Worm (Caenorhabditis elegans) whole organism, L2 larva: ENCODE results near the gene nhr-28.

ENCODE experiments used
- C34F6.9 ChIP-seq: fragments of 150-350 bp; optimal IDR thresholded peaks from 2 replicates; lab custom pipeline; 2014; ENCODE audit warnings: missing biosample characterization, missing genetic modification characterization
- F13H6.1 ChIP-seq: sonication (generic microtip); optimal IDR thresholded peaks from 2 replicates; lab custom pipeline; 2016; ENCODE audit warnings: missing genetic modification characterization, missing compliant biosample characterization
- R02D3.7 ChIP-seq: fragments of 150-350 bp; optimal IDR thresholded peaks from 2 replicates; lab custom pipeline; 2014; ENCODE audit warnings: missing biosample characterization, missing genetic modification characterization
- Y55F3AM.14 ChIP-seq: fragments of 200-800 bp; sonication (Bioruptor generic); optimal IDR thresholded peaks from 2 replicates; lab custom pipeline; 2018; ENCODE audit warnings: mild to moderate bottlenecking, missing genetic modification characterization, missing compliant biosample characterization
- ZK546.5 ChIP-seq: sonication (generic microtip); optimal IDR thresholded peaks from 2 replicates; lab custom pipeline; 2017; ENCODE audit warnings: missing biosample characterization, missing genetic modification characterization
- alr-1 ChIP-seq: fragments of 150-350 bp; optimal IDR thresholded peaks from 2 replicates; lab custom pipeline; 2014; ENCODE audit warnings: missing biosample characterization, missing genetic modification characterization
- aly-2 ChIP-seq: fragments of 150-350 bp; optimal IDR thresholded peaks from 2 replicates; lab custom pipeline; 2014; ENCODE audit warnings: missing biosample characterization, missing genetic modification characterization
- ama-1 ChIP-seq: fragments of 150-350 bp; optimal IDR thresholded peaks from 2 replicates; lab custom pipeline; 2018; ENCODE audit warnings: inconsistent platforms
- blmp-1 ChIP-seq: sonication (generic microtip); optimal IDR thresholded peaks from 2 replicates; lab custom pipeline; 2017; ENCODE audit warnings: missing genetic modification characterization, mild to moderate bottlenecking, missing compliant biosample characterization, antibody characterized with exemption, moderate library complexity; ENCODE audit not compliant: insufficient read depth
- ceh-16 ChIP-seq: fragments of 150-350 bp; optimal IDR thresholded peaks from 2 replicates; lab custom pipeline; 2014; ENCODE audit warnings: missing biosample characterization, missing genetic modification characterization
- ceh-82 ChIP-seq: fragments of 150-350 bp; optimal IDR thresholded peaks from 2 replicates; lab custom pipeline; 2014; ENCODE audit warnings: missing biosample characterization, missing genetic modification characterization
- dmd-4 ChIP-seq: sonication (generic microtip); optimal IDR thresholded peaks from 2 replicates; lab custom pipeline; 2017; ENCODE audit warnings: missing biosample characterization, missing genetic modification characterization
- egl-27 ChIP-seq: sonication (generic microtip); optimal IDR thresholded peaks from 3 replicates; lab custom pipeline; 2017; ENCODE audit warnings: missing biosample characterization, missing genetic modification reagents, missing genetic modification characterization
- elt-1 ChIP-seq: fragments of 150-350 bp; optimal IDR thresholded peaks from 2 replicates; lab custom pipeline; 2014; ENCODE audit warnings: missing biosample characterization, missing genetic modification characterization
- elt-3 ChIP-seq: sonication (generic microtip); optimal IDR thresholded peaks from 2 replicates; lab custom pipeline; 2017; ENCODE audit warnings: missing biosample characterization, missing genetic modification characterization
- fos-1 ChIP-seq: fragments of 150-350 bp; optimal IDR thresholded peaks from 2 replicates; lab custom pipeline; 2014; ENCODE audit warnings: missing biosample characterization, missing genetic modification characterization
- gmeb-1 ChIP-seq: fragments of 150-350 bp; optimal IDR thresholded peaks from 2 replicates; lab custom pipeline; 2014; ENCODE audit warnings: missing biosample characterization, missing genetic modification characterization
- lin-11 ChIP-seq: fragments of 150-350 bp; sonication (generic microtip); optimal IDR thresholded peaks from 2 replicates; lab custom pipeline; 2014; ENCODE audit warnings: missing biosample characterization, missing genetic modification characterization, inconsistent platforms, mixed read lengths
- lin-39 ChIP-seq: fragments of 150-350 bp; optimal IDR thresholded peaks from 2 replicates; lab custom pipeline; 2014; ENCODE audit warnings: missing biosample characterization, missing genetic modification reagents, missing genetic modification characterization
- lsy-2 ChIP-seq, 2 experiments: fragments of 150-350 bp in 1 of 2; sonication (generic microtip) in 1 of 2; optimal IDR thresholded peaks; 2 replicates each; lab custom pipeline; 2014 to 2017; ENCODE audit warnings: missing biosample characterization in 2 of 2, missing genetic modification characterization in 2 of 2
- mbf-1 ChIP-seq: sonication (generic microtip); optimal IDR thresholded peaks from 2 replicates; lab custom pipeline; 2017; ENCODE audit warnings: missing biosample characterization, missing genetic modification characterization
- mdl-1 ChIP-seq, 2 experiments: fragments of 150-350 bp in 1 of 2; sonication (generic microtip) in 1 of 2; optimal IDR thresholded peaks; 2 replicates each; lab custom pipeline; 2017; ENCODE audit warnings: missing biosample characterization in 2 of 2, missing genetic modification characterization in 2 of 2
- nhr-10 ChIP-seq: sonication (generic microtip); optimal IDR thresholded peaks from 2 replicates; lab custom pipeline; 2017; ENCODE audit warnings: missing biosample characterization, missing genetic modification characterization
- nhr-11 ChIP-seq: fragments of 150-350 bp; optimal IDR thresholded peaks from 2 replicates; lab custom pipeline; 2014; ENCODE audit warnings: missing biosample characterization, missing genetic modification characterization
- nhr-12 ChIP-seq: fragments of 150-350 bp; optimal IDR thresholded peaks from 2 replicates; lab custom pipeline; 2014; ENCODE audit warnings: missing biosample characterization, missing genetic modification characterization
- nhr-129 ChIP-seq: fragments of 150-350 bp; optimal IDR thresholded peaks from 2 replicates; lab custom pipeline; 2014; ENCODE audit warnings: missing biosample characterization, missing genetic modification characterization
- nhr-23 ChIP-seq: fragments of 150-350 bp; optimal IDR thresholded peaks from 2 replicates; lab custom pipeline; 2014; ENCODE audit warnings: missing biosample characterization, missing genetic modification reagents, missing genetic modification characterization
- nhr-237 ChIP-seq: fragments of 150-350 bp; optimal IDR thresholded peaks from 2 replicates; lab custom pipeline; 2014; ENCODE audit warnings: missing biosample characterization, missing genetic modification characterization
- nhr-25 ChIP-seq: fragments of 150-350 bp; sonication (generic microtip); optimal IDR thresholded peaks from 3 replicates; lab custom pipeline; 2014; ENCODE audit warnings: missing biosample characterization, missing genetic modification characterization
- nhr-77 ChIP-seq: fragments of 150-350 bp; optimal IDR thresholded peaks from 2 replicates; lab custom pipeline; 2014; ENCODE audit warnings: missing biosample characterization, missing genetic modification characterization
- peb-1 ChIP-seq: fragments of 150-350 bp; optimal IDR thresholded peaks from 2 replicates; lab custom pipeline; 2014; ENCODE audit warnings: missing biosample characterization, missing genetic modification characterization
- sem-4 ChIP-seq: fragments of 150-350 bp; optimal IDR thresholded peaks from 2 replicates; lab custom pipeline; 2014; ENCODE audit warnings: missing biosample characterization, missing genetic modification reagents, missing genetic modification characterization
- skn-1 ChIP-seq: sonication (generic microtip); optimal IDR thresholded peaks from 2 replicates; lab custom pipeline; 2017; ENCODE audit warnings: missing biosample characterization, missing genetic modification characterization
- sma-3 ChIP-seq: sonication (generic microtip); optimal IDR thresholded peaks from 2 replicates; lab custom pipeline; 2016; ENCODE audit warnings: missing genetic modification reagents, missing genetic modification characterization, missing compliant biosample characterization
- snpc-4 ChIP-seq: fragments of 150-350 bp; optimal IDR thresholded peaks from 2 replicates; lab custom pipeline; 2014; ENCODE audit warnings: missing biosample characterization, missing genetic modification characterization
- unc-55 ChIP-seq: fragments of 150-350 bp; sonication (generic microtip); optimal IDR thresholded peaks from 3 replicates; lab custom pipeline; 2014; ENCODE audit warnings: missing biosample characterization, missing genetic modification reagents, missing genetic modification characterization
- ztf-11 ChIP-seq: sonication (generic microtip); optimal IDR thresholded peaks from 2 replicates; lab custom pipeline; 2017; ENCODE audit warnings: missing biosample characterization, missing genetic modification characterization

nhr-28 gene

ce11 chrX:16321327-16321726 is 33.4 kb upstream of the nhr-28 start:
- TF ChIP-seq dmd-4 (tag; lab: Kevin White, UChicago) = no peak
- TF ChIP-seq alr-1 (tag; lab: Kevin White, UChicago) = no peak
- no peak for TF ChIP-seq blmp-1
- TF ChIP-seq C34F6.9 = no peak
- TF ChIP-seq mdl-1 (tag; optimal IDR thresholded peaks at IDR 0.05; lab: Kevin White, UChicago) = no peak
- TF ChIP-seq ztf-11 (tag; lab: Kevin White, UChicago) = no peak
- no peak for TF ChIP-seq mbf-1 (tag; lab: Kevin White, UChicago)
- no peak for TF ChIP-seq nhr-11 (tag; lab: Kevin White, UChicago)
- no peak for TF ChIP-seq nhr-12 (tag; lab: Kevin White, UChicago)
- TF ChIP-seq nhr-77 = no peak
- no peak for TF ChIP-seq nhr-23
- no peak for TF ChIP-seq sma-3
- no peak for TF ChIP-seq nhr-129
- no peak for TF ChIP-seq snpc-4 (tag; lab: Kevin White, UChicago)
- TF ChIP-seq fos-1 (tag; lab: Kevin White, UChicago) = no peak
- no peak for TF ChIP-seq elt-1
- TF ChIP-seq peb-1 (tag; lab: Kevin White, UChicago) = no peak

ce11 chrX:16321864-16322263 is 32.9 kb upstream of the nhr-28 start:
- peak; percentile 51 for TF ChIP-seq nhr-25 (tag; lab: Kevin White, UChicago)
- no peak for TF ChIP-seq ceh-82 (tag; lab: Kevin White, UChicago)
- TF ChIP-seq, all 48 proteins: peak for 1

ce11 chrX:16324222-16324621 is 30.6 kb upstream of the nhr-28 start:
- TF ChIP-seq elt-3 (no peak), skn-1 (tag; lab: Kevin White, UChicago) (no peak), nhr-77 (no peak), sem-4 (tag; lab: Kevin White, UChicago) (peak; percentile 45), Y55F3AM.14 (no peak), unc-55 (GFP tag; lab: Kevin White, UChicago) (no peak), nhr-237 (tag; lab: Kevin White, UChicago) (no peak), aly-2 (tag; lab: Kevin White, UChicago) (no peak), lin-39 (tag; lab: Kevin White, UChicago) (no peak), ztf-11 (tag; lab: Kevin White, UChicago) (no peak), lsy-2 (tag; optimal IDR thresholded peaks at IDR 0.05; lab: Kevin White, UChicago) (no peak), alr-1 (tag; lab: Kevin White, UChicago) (no peak), mdl-1 (tag; optimal IDR thresholded peaks at IDR 0.05; lab: Kevin White, UChicago) (peak in 1 of 2 experiments; percentile 15)

ce11 chrX:16327229-16327628 is 27.5 kb upstream of the nhr-28 start:
- no peak for TF ChIP-seq lin-11 (tag; lab: Kevin White, UChicago)
- TF ChIP-seq F13H6.1 (tag; lab: Kevin White, UChicago) = no peak
- peak; percentile 11 for TF ChIP-seq nhr-10 (tag; lab: Kevin White, UChicago)
- no peak for TF ChIP-seq egl-27
- no peak for TF ChIP-seq nhr-77

- TF ChIP-seq F13H6.1 (tag; lab: Kevin White, UChicago) = no peak
- no peak for TF ChIP-seq ceh-16 (tag; lab: Kevin White, UChicago)
- TF ChIP-seq fos-1 (tag; lab: Kevin White, UChicago) = no peak
- no peak for TF ChIP-seq ama-1
- no peak for TF ChIP-seq gmeb-1 (tag; lab: Kevin White, UChicago)
- TF ChIP-seq ceh-82 (tag; lab: Kevin White, UChicago) = no peak
- no peak for TF ChIP-seq skn-1 (tag; lab: Kevin White, UChicago)
- TF ChIP-seq dmd-4 (tag; lab: Kevin White, UChicago) = no peak
- TF ChIP-seq egl-27 = no peak
- TF ChIP-seq nhr-129 = no peak
- TF ChIP-seq ZK546.5 (tag; lab: Kevin White, UChicago) = no peak
- TF ChIP-seq R02D3.7 = no peak
Observed at ce11 chrX:16328328-16328727, 26.4 kb upstream of the nhr-28 start, which contains the start of gene C11G6.2. C11G6.2 (plus strand) TSS chrX:16328628.
